Worm (Caenorhabditis elegans) whole organism, L4/young adult: ENCODE measurements around the gene F44B9.5.

ENCODE experiments used
- W03F9.2 ChIP-seq: fragments of 150-350 bp; optimal IDR thresholded peaks from 2 replicates; lab custom pipeline; 2014; ENCODE audit warnings: missing biosample characterization, missing genetic modification characterization
- dao-5 ChIP-seq: sonication (generic microtip); optimal IDR thresholded peaks from 2 replicates; lab custom pipeline; 2016; ENCODE audit warnings: missing genotype, missing genetic modification characterization, moderate library complexity, missing compliant biosample characterization

DNA sequence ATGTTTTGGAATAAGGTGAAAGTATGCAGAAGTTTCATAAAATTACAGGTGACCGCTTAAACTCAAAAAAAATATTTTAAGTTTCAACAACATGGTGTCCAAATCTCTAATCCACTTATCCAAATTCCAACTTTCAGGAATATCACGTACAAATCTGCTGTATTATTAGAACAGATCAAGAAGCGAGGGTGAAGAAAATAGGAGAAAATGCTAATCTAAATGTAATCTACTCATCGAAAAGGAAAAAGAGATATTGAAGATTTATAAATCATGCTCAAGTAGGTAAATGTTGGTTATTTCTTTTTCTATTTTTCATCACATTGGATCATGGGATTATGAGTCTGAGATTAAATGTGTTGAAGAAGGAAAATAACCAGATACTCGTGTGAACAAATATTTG, 14.8 kb downstream of the F44B9.5 start:
- TF ChIP-seq W03F9.2 (tag; lab: Kevin White, UChicago) (no peak), dao-5 (tag; lab: Kevin White, UChicago) (no peak)
